Fruit fly (Drosophila melanogaster): Measurements from ENCODE around the gene CG46430.

The CG46430 gene

DNA sequence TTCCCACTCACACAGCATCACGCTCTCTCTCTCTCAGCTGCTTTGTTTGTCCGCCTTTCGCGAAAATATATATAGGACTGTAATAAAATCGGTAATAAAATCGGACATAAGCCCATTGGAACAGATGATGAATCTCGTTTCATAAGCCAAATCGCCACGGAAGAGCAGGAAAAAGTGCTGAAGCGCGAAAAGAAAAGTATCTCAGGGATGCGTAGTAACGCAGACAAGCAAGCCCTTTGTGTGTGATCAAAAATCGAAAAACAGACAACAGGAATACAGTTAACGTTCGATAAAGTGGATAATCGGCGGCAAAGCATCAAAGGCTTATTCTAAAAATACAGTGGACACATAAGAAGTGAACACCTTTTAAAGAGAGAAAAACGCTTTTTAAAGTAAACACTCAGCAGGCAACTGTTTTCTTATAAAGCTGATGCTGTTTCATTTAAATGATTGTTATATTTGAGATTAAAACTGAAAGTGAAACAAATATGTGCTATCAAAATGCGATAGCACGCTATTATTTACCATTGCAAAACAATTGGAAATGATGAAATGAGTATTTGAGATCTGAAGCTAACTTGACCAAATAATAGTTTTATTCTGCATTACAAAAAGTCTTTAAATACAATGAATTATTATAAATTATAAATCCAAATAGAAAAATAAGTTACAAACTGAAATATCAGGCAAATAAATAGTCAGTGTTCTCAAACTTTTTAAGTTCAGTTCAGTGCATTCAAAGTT lies 38.6 kb downstream of the CG46430 start:
- TF ChIP-seq usp (GFP tag; optimal IDR thresholded peaks at IDR 0.05) = no peak
- TF ChIP-seq psq (optimal IDR thresholded peaks at IDR 0.05) = peak; percentile 33

DNA sequence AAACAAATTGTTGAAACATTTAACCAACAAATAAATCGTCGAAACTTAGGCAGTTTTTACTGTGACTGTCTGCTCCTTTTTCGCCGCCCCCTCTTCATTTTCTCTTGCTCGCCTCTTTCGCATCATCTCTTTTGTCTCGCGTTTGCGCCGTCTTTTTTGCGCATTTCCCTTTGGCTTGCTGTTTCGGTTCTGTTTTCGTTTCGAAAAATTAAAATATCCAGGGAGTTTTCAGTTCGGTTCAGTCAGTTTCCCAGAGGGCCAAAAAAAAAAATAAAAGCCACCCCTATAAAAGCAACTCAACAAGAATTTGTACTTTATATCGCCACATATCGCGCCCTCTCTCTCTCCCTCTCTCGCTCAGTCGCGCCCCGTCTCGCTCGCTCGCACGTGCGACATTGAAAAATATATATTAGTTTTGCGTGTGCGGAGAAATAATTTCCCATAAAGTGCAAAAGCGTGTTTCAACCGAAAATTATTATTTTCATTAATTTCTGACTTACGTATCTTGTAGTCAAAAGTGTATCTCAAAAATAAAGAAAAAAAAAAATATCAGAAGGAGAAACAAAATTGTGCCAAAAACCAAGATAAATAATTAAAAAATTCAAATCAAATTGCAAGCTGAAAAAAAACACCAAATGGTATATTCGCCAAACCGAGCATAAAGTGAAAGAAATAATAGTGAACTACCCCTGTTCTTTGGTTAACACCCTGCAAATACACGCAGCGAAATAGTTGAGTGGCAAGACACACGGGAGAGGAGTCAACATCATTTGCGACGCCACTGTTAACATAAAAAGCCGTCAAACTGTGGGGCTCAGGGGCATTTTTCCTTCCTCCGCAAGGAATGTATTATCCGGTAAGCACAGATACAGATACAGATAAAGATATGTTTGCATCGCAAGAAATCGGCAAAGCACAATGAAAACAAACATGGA lies 39.4 kb downstream of the CG46430 start:
- no peak for TF ChIP-seq CG8478 (optimal IDR thresholded peaks at IDR 0.05)
- no peak for TF ChIP-seq psq (optimal IDR thresholded peaks at IDR 0.05)
- TF ChIP-seq Dll (optimal IDR thresholded peaks at IDR 0.05) = no peak

DNA sequence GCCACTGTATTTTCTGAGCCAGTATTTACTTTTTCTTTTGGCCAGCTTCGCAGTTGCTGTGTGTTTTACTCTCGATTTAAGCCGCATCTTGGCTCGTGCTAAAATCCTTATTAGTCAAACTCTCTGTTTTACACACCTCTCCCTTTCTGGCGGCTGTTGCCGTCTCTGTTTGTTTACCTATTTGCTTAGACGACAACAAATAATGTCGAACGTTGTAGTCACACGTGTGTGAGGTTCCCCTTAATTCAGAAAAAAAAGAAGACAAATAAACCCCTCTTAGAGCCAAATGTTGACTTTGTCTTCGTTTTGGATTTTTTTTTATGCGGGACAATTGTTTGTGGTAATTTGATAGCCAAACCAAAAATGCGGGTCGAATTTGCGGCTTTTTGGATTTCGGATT lies 40.6 kb downstream of the CG46430 start:
- TF ChIP-seq usp (GFP tag; optimal IDR thresholded peaks at IDR 0.05) (no peak), EcR (GFP tag; optimal IDR thresholded peaks at IDR 0.05) (no peak), CG8478 (optimal IDR thresholded peaks at IDR 0.05) (no peak), pan (optimal IDR thresholded peaks at IDR 0.05) (no peak), Dll (optimal IDR thresholded peaks at IDR 0.05) (no peak), psq (optimal IDR thresholded peaks at IDR 0.05) (no peak)

DNA sequence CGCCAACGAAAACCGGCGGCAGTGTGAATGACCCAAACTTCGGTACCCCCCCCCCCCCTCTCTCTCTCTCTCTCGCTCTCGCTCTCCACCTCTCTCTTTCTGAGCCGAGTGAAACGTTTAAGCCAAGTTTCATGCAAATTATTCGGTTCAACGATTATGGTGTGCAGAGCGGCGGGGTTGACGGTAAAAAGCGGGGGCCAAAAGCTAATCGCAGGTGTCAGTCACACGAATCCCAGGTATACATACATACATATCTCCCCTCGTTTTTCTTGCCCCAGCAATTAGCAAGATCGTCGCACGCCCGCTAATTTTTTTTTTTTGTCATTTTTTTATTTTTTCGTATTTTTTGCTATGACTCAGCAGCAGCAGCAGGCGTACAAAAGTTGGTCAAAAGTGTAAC lies 43.3 kb downstream of the CG46430 start:
- no peak for TF ChIP-seq usp (GFP tag; optimal IDR thresholded peaks at IDR 0.05)
- TF ChIP-seq EcR (GFP tag; optimal IDR thresholded peaks at IDR 0.05) = peak; percentile 33 to 74

DNA sequence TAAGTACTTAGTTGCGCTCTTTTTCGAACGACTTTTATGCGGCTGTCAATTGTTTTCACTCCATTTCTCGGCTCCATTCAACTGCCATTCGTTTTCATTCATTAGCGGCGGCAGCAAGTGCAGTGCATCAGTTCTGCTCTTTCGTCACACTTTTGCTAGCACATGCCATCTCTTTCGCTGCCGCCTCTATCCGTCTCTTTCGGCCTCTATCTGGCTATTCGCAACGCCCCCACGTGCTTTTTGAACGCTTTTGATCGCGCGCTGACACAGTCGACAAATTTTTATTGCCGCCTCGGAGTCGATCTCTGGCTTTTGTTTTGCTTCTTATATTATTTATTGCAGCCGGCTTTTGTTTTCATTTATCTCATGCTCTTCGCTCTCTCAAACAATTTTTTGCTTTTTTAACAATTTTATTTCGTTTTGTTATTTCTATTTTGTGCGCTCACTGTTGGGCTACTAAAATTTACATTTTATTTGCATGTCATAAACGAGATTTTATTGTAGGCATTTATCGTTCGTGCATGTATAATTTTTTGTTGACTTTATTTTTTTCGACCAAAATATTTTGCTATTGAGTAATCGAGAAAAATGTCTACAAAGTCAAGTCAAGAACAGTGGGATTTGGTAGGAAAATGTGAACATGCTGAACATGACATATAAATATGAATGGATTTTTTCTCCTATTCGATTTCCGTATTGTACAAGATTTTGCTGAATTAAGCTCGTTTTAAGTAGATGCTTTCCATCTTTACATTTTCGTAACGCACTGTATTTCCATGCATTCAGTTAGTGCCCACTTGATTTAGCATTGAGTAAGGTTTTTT lies 44.3 kb downstream of the CG46430 start:
- TF ChIP-seq usp (GFP tag; optimal IDR thresholded peaks at IDR 0.05) (no peak), pan (optimal IDR thresholded peaks at IDR 0.05) (no peak), EcR (GFP tag; optimal IDR thresholded peaks at IDR 0.05) (no peak), CG8478 (optimal IDR thresholded peaks at IDR 0.05) (no peak), psq (optimal IDR thresholded peaks at IDR 0.05) (no peak), Dll (optimal IDR thresholded peaks at IDR 0.05) (no peak)

DNA sequence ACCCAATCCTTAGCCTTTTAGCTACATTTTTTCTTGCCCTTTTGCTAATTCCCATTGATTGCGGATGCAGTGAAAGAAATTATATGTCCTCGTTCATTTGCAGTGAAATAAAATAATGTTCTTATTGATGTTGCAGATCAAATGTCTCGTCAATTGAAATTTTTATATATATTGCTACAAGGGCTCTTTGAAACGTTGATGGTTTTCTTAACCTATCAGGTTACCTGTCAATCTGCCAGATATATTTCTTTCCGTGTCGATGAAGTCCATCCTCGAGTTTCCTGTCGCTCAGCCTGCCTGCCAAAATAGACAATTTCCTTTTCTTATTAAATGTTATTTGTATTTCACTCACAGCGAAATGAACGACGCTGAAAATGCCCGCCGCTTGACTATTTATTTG lies 46.9 kb downstream of the CG46430 start:
- TF ChIP-seq usp (GFP tag; optimal IDR thresholded peaks at IDR 0.05) = no peak
- no peak for TF ChIP-seq pan (optimal IDR thresholded peaks at IDR 0.05)
- no peak for TF ChIP-seq EcR (GFP tag; optimal IDR thresholded peaks at IDR 0.05)
- no peak for TF ChIP-seq Dll (optimal IDR thresholded peaks at IDR 0.05)
- TF ChIP-seq psq (optimal IDR thresholded peaks at IDR 0.05) = no peak
- TF ChIP-seq CG8478 (optimal IDR thresholded peaks at IDR 0.05) = no peak

DNA sequence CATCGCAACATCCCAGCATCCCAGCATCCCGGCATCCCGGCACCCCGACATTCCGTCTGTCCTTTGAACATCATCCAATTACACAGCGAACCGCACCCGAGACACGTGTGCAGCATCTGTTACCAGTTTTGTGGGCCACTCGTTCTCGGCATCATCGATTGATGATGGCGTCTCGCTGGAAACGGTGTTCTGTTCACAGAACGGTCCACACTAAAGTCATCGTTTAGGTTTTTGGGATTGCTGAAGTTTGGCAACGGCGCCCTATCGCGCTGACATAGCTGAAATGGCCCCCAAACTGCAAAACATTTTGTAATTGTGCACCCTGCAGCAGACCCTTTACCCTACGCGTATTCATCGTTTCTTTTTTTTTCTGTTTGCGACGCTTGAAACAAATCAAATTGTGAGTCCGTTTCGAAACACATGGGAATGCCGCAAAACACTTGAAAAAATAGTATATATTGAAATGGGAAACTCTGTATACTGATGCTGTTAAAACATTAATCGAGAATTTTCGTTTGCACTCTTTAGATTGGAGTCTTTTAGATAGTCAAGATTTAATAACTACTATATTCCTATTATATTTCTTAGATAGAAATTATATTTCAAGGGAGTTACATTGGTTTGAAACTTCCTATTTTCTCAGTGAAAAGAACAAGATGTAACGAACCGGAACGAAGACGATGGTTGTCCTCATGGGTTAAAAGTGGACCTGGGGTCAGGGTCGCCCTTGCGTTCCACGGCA lies 47.5 kb downstream of the CG46430 start:
- no peak for TF ChIP-seq CG8478 (optimal IDR thresholded peaks at IDR 0.05)
- no peak for TF ChIP-seq usp (GFP tag; optimal IDR thresholded peaks at IDR 0.05)
- TF ChIP-seq Dll (optimal IDR thresholded peaks at IDR 0.05) = no peak
- TF ChIP-seq EcR (GFP tag; optimal IDR thresholded peaks at IDR 0.05) = no peak
- no peak for TF ChIP-seq pan (optimal IDR thresholded peaks at IDR 0.05)
- no peak for TF ChIP-seq psq (optimal IDR thresholded peaks at IDR 0.05)

DNA sequence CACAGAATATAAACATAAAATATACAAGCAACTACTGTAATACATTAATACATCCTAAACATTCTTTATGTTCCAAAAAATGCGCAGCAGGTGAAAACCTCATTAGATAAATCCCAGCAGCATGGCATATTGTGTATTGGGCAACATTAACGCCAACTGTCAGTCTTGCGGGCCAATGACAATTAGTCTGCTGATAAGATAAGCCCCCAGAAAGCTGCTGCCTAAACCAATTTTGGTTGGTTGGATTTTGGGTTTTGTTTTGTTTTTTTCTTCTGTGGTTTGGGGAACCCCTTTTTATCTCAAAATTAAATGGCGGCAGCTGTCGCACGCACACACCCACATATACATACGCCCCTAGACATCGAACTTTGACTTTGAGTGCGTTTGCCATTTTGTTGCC lies 49.9 kb downstream of the CG46430 start:
- TF ChIP-seq Dll (optimal IDR thresholded peaks at IDR 0.05) (no peak), pan (optimal IDR thresholded peaks at IDR 0.05) (no peak), psq (optimal IDR thresholded peaks at IDR 0.05) (no peak), usp (GFP tag; optimal IDR thresholded peaks at IDR 0.05) (no peak), EcR (GFP tag; optimal IDR thresholded peaks at IDR 0.05) (no peak), CG8478 (optimal IDR thresholded peaks at IDR 0.05) (no peak)

Measured in whole organism.